Worm (Caenorhabditis elegans): Measurements from ENCODE around the gene H20J04.9.

H20J04.9 gene

ce11 chrII:4350888-4351287 is at the start of gene H20J04.9:
Gene H20J04.9 (plus strand): TSS chrII:4351188.
- no peak for TF ChIP-seq scrt-1 (GFP tag; IDR thresholded peaks at IDR 0.05)
- TF ChIP-seq ama-1 (optimal IDR thresholded peaks at IDR 0.05) = no peak
- TF ChIP-seq tbx-11 (GFP tag; IDR thresholded peaks at IDR 0.05) = no peak
- no peak for TF ChIP-seq ceh-13 (GFP tag; optimal IDR thresholded peaks at IDR 0.05)
- no peak for TF ChIP-seq ets-7 (tag; optimal IDR thresholded peaks at IDR 0.05)

ce11 chrII:4301307-4301706 is 49.7 kb upstream of the H20J04.9 start, which contains the start of gene gtf-2F1:
Gene gtf-2F1 (plus strand): TSS chrII:4301607.
- TF ChIP-seq pes-1 (GFP tag; IDR thresholded peaks at IDR 0.05) (no peak), ets-7 (tag; optimal IDR thresholded peaks at IDR 0.05) (no peak), B0310.2 (tag; optimal IDR thresholded peaks at IDR 0.05) (no peak), hmg-4 (GFP tag; optimal IDR thresholded peaks at IDR 0.05) (no peak), ceh-13 (GFP tag; optimal IDR thresholded peaks at IDR 0.05) (no peak), tbx-11 (GFP tag; IDR thresholded peaks at IDR 0.05) (no peak), hmbx-1 (tag; optimal IDR thresholded peaks at IDR 0.05) (no peak), F13C5.2 (tag; optimal IDR thresholded peaks at IDR 0.05) (no peak), aly-1 (tag; optimal IDR thresholded peaks at IDR 0.05) (no peak), hnd-1 (tag; optimal IDR thresholded peaks at IDR 0.05) (no peak), ama-1 (optimal IDR thresholded peaks at IDR 0.05) (no peak), sea-1 (GFP tag; conservative IDR thresholded peaks at IDR 0.05) (no peak), flt-1 (GFP tag; IDR thresholded peaks at IDR 0.05) (no peak), ceh-36 (tag; optimal IDR thresholded peaks at IDR 0.05) (no peak)

- TF ChIP-seq tbx-37 (GFP tag; conservative IDR thresholded peaks at IDR 0.05) (no peak), ama-1 (optimal IDR thresholded peaks at IDR 0.05) (no peak), hmg-4 (GFP tag; optimal IDR thresholded peaks at IDR 0.05) (no peak), hnd-1 (tag; optimal IDR thresholded peaks at IDR 0.05) (no peak), ceh-36 (tag; optimal IDR thresholded peaks at IDR 0.05) (no peak), hmbx-1 (tag; optimal IDR thresholded peaks at IDR 0.05) (no peak), ceh-13 (GFP tag; optimal IDR thresholded peaks at IDR 0.05) (no peak), F13C5.2 (tag; optimal IDR thresholded peaks at IDR 0.05) (no peak), B0310.2 (tag; optimal IDR thresholded peaks at IDR 0.05) (no peak), aly-1 (tag; optimal IDR thresholded peaks at IDR 0.05) (no peak), sea-1 (GFP tag; conservative IDR thresholded peaks at IDR 0.05) (no peak), ets-7 (tag; optimal IDR thresholded peaks at IDR 0.05) (no peak), pes-1 (GFP tag; IDR thresholded peaks at IDR 0.05) (no peak), scrt-1 (GFP tag; IDR thresholded peaks at IDR 0.05) (no peak), tbx-11 (GFP tag; IDR thresholded peaks at IDR 0.05) (no peak), tra-4 (tag; optimal IDR thresholded peaks at IDR 0.05) (no peak), flt-1 (GFP tag; IDR thresholded peaks at IDR 0.05) (no peak)
Measured at ce11 chrII:4306921-4307630, 43.9 kb upstream of the H20J04.9 start, which contains the start of gene Y52E8A.3. Gene Y52E8A.3 (minus strand): TSS chrII:4306971.

ce11 chrII:4312115-4312514 is 38.9 kb upstream of the H20J04.9 start, which contains the start of gene plep-1:
Gene plep-1 (minus strand): TSS chrII:4312215.
- peak; percentile 39 for TF ChIP-seq ceh-36 (tag; optimal IDR thresholded peaks at IDR 0.05)
- TF ChIP-seq flt-1 (GFP tag; IDR thresholded peaks at IDR 0.05) = no peak

ce11 chrII:4316011-4316410 is 35.0 kb upstream of the H20J04.9 start, which contains the start of gene srw-40:
Gene srw-40 (minus strand): TSS chrII:4316111.
- no peak for TF ChIP-seq B0310.2 (tag; optimal IDR thresholded peaks at IDR 0.05)
- no peak for TF ChIP-seq F13C5.2 (tag; optimal IDR thresholded peaks at IDR 0.05)
- TF ChIP-seq hmbx-1 (tag; optimal IDR thresholded peaks at IDR 0.05) = no peak
- TF ChIP-seq ets-7 (tag; optimal IDR thresholded peaks at IDR 0.05) = no peak
- no peak for TF ChIP-seq aly-1 (tag; optimal IDR thresholded peaks at IDR 0.05)
- TF ChIP-seq tra-4 (tag; optimal IDR thresholded peaks at IDR 0.05) = no peak
- TF ChIP-seq tbx-37 (GFP tag; conservative IDR thresholded peaks at IDR 0.05) = no peak
- no peak for TF ChIP-seq hmg-4 (GFP tag; optimal IDR thresholded peaks at IDR 0.05)
- no peak for TF ChIP-seq ceh-13 (GFP tag; optimal IDR thresholded peaks at IDR 0.05)
- no peak for TF ChIP-seq ceh-36 (tag; optimal IDR thresholded peaks at IDR 0.05)

- TF ChIP-seq tra-4 (tag; optimal IDR thresholded peaks at IDR 0.05) = no peak
- no peak for TF ChIP-seq pes-1 (GFP tag; IDR thresholded peaks at IDR 0.05)
- TF ChIP-seq F13C5.2 (tag; optimal IDR thresholded peaks at IDR 0.05) = no peak
- no peak for TF ChIP-seq ama-1 (optimal IDR thresholded peaks at IDR 0.05)
- no peak for TF ChIP-seq hnd-1 (tag; optimal IDR thresholded peaks at IDR 0.05)
- no peak for TF ChIP-seq sea-1 (GFP tag; conservative IDR thresholded peaks at IDR 0.05)
- no peak for TF ChIP-seq B0310.2 (tag; optimal IDR thresholded peaks at IDR 0.05)
- TF ChIP-seq ceh-36 (tag; optimal IDR thresholded peaks at IDR 0.05) = no peak
Measured at ce11 chrII:4319537-4320019, 31.4 kb upstream of the H20J04.9 start, which contains the start of gene Y52E8A.6. Gene Y52E8A.6 (minus strand): TSS chrII:4319969.

- TF ChIP-seq F13C5.2 (tag; optimal IDR thresholded peaks at IDR 0.05) (no peak), B0310.2 (tag; optimal IDR thresholded peaks at IDR 0.05) (no peak), sea-1 (GFP tag; conservative IDR thresholded peaks at IDR 0.05) (no peak), ama-1 (optimal IDR thresholded peaks at IDR 0.05) (no peak), hnd-1 (tag; optimal IDR thresholded peaks at IDR 0.05) (no peak), hmg-4 (GFP tag; optimal IDR thresholded peaks at IDR 0.05) (no peak)
Measured at ce11 chrII:4320455-4320854, 30.5 kb upstream of the H20J04.9 start, which contains the start of gene Y52E8A.2. Gene Y52E8A.2 (plus strand): TSS chrII:4320836.

ce11 chrII:4321766-4322165 is 29.2 kb upstream of the H20J04.9 start, which contains the start of gene Y52E8A.1:
Gene Y52E8A.1 (plus strand): TSS chrII:4322066.
- TF ChIP-seq sea-1 (GFP tag; conservative IDR thresholded peaks at IDR 0.05) = no peak
- TF ChIP-seq tbx-37 (GFP tag; conservative IDR thresholded peaks at IDR 0.05) = no peak
- TF ChIP-seq ceh-36 (tag; optimal IDR thresholded peaks at IDR 0.05) = no peak
- TF ChIP-seq ceh-13 (GFP tag; optimal IDR thresholded peaks at IDR 0.05) = no peak
- TF ChIP-seq tra-4 (tag; optimal IDR thresholded peaks at IDR 0.05) = no peak
- no peak for TF ChIP-seq hnd-1 (tag; optimal IDR thresholded peaks at IDR 0.05)
- TF ChIP-seq scrt-1 (GFP tag; IDR thresholded peaks at IDR 0.05) = no peak
- no peak for TF ChIP-seq tbx-11 (GFP tag; IDR thresholded peaks at IDR 0.05)
- no peak for TF ChIP-seq aly-1 (tag; optimal IDR thresholded peaks at IDR 0.05)
- TF ChIP-seq pes-1 (GFP tag; IDR thresholded peaks at IDR 0.05) = no peak
- no peak for TF ChIP-seq hmg-4 (GFP tag; optimal IDR thresholded peaks at IDR 0.05)
- TF ChIP-seq ama-1 (optimal IDR thresholded peaks at IDR 0.05) = no peak
- TF ChIP-seq F13C5.2 (tag; optimal IDR thresholded peaks at IDR 0.05) = no peak
- no peak for TF ChIP-seq flt-1 (GFP tag; IDR thresholded peaks at IDR 0.05)
- TF ChIP-seq ets-7 (tag; optimal IDR thresholded peaks at IDR 0.05) = no peak
- TF ChIP-seq B0310.2 (tag; optimal IDR thresholded peaks at IDR 0.05) = no peak
- no peak for TF ChIP-seq hmbx-1 (tag; optimal IDR thresholded peaks at IDR 0.05)

All from whole organism, early embryonic.